Worm (Caenorhabditis elegans) whole organism, midembryonic: ENCODE data around the gene fbxa-202.

Experiments used
- ztf-23 ChIP-seq: fragments of 200-800 bp; sonication (Bioruptor generic); IDR thresholded peaks from 2 replicates; pipeline ENCODE4 v1.3.6; 2022; ENCODE audit warnings: missing genetic modification reagents, missing genetic modification characterization, missing compliant biosample characterization
- ztf-29 ChIP-seq: fragments of 200-800 bp; sonication (Bioruptor generic); IDR thresholded peaks from 2 replicates; pipeline ENCODE4 v1.3.6; 2022; ENCODE audit warnings: missing genetic modification reagents, missing genetic modification characterization, missing compliant biosample characterization

DNA sequence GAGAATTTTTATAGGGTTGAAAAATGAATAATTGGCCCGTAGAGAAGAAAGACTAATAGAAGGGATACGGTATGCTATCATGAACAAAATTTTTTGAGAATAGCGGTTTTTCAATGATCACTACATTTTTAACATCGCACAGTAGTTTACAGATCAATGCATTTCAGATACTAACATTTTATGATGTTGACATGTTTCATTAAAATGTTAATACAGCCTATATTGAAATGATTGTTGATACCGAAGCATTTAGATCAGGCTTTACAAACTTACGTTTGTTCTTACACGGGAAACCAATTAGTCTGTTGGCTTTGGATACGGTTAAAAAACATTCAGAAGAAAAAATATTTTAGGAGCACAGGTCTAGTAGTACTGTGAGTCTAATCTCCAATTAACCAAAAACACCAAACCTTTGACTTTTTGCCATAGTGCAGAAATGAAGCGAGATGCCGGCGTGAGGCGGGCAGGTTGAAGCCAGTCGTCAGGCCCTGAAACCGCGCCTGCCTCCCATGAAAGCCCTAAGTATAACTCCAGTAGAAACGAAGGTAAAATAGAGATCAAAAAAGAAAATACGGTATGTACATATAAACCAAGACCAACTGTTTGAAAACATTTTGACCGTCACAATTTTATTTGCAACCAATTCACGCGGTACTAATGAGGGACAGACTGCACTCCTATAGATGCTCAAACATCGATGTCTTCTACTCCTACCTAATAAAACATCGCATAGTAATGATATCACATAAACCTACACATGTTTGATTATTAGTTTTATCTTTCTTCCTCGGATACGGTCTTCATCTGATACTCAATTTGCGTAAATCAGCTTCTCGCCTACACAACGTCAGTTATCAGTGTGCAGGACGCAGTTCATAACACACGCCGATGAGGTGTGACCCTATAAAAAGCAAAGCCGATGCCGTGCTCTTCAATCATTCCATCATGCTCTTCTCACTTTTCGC lies 48.7 kb upstream of the fbxa-202 start, which contains the start of gene fil-2:
- TF ChIP-seq ztf-29 (GFP tag; lab: Robert Waterston, UW) (no peak), ztf-23 (no peak)
